Fruit fly (Drosophila melanogaster): ENCODE measurements around the gene Sytbeta.

Gene Sytbeta

DNA sequence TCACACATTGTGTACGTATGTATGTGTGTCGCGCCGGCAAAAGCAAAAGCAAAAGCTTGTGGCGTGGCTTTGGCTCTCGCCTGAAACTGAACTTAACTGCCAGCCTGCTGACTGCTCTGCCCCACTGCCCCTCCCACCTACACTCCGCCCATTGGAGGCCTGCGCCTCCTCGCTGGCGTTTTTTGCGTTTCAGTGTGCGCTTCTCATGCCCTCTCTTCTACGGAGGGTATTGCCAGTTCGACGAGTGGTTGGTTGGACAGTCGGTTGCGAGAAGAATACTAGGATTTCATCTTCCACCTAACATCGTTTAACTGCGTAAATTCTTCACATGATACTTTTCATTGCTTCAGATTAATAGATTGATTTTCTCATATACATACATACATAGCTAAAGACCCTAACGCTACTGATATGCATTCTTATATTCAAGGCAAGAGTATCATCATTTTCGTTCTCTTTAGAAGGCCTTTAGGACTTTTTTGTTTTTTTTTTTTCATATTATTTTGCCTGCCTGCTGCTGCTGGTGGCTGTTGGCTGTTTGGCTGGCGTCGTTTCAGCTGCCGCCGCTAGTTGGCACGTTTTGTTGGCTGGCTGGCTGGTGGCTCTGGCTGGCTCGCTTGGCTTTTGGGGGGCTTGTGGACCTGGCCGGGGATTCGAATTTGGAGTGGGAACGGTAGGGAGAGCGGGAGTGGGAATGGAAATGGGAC, 40.2 kb upstream of the Sytbeta start (continued):
- no peak for TF ChIP-seq Vsx2 (GFP tag; optimal IDR thresholded peaks at IDR 0.05; ENCODE audit: partially characterized antibody)

DNA sequence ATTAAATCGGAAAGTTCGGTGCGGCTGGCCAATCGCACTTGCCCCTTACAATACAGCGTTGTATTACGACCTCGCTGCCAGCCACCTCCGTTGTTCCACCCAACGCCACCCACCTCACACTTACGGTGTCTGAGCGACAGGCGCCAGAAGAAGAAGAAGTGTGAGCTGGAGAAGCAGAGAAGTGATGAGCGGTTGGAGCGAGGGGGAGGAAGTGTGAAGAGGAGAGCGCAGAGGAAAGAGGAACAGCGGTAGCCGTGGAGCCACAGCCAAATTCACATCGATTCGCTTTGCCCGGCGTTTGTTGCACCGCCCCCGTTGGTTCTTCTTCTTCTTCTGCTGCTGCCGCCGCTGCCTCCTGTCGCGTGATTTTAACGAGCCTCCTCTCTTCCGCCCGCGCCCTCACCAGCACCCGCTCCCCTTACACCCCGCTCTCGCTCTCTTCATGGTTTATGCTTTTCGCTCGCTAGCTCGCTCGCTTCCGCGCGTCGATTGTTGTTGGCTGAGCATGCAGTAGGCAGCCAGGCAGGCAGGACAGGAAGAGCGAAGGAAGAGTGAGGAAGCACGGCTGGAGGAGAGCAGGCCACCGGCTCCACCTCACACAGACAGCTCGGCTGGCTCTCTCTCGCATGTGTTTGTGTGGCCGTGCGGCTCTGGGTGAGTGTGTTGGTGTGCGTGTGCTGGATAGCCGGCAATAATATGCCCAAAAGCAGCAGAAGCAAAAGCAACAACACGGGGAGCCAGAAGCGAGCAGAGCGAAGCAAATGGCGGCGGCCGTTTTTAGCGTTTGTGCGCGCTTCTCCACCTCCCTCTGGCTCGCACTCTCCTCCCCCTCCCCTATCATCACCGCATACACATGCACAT, 39.4 kb upstream of the Sytbeta start:
- TF ChIP-seq dsf (GFP tag; optimal IDR thresholded peaks at IDR 0.05; ENCODE audit: borderline replicate concordance) (no peak), Hr78 (GFP tag; optimal IDR thresholded peaks at IDR 0.05) (peak; percentile 0), dl (GFP tag; optimal IDR thresholded peaks at IDR 0.05; ENCODE audit: insufficient read depth in 1 of 2, partially characterized antibody in 2 of 2) (peak in 1 of 2 experiments; percentile 72), pan (optimal IDR thresholded peaks at IDR 0.05) (no peak), HLH106 (tag; optimal IDR thresholded peaks at IDR 0.05) (peak; percentile 53), Jra (GFP tag; optimal IDR thresholded peaks at IDR 0.05) (peak; percentile 21), sage (GFP tag; optimal IDR thresholded peaks at IDR 0.05) (no peak), Hr83 (GFP tag; optimal IDR thresholded peaks at IDR 0.05; ENCODE audit: poor library complexity, severe bottlenecking) (no peak), Mio (GFP tag; optimal IDR thresholded peaks at IDR 0.05) (no peak), h (GFP tag; optimal IDR thresholded peaks at IDR 0.05) (peak; percentile 57), woc (GFP tag; optimal IDR thresholded peaks at IDR 0.05) (no peak), CrebA (GFP tag; optimal IDR thresholded peaks at IDR 0.05; ENCODE audit: borderline replicate concordance) (no peak), Abd-B (GFP tag; optimal IDR thresholded peaks at IDR 0.05) (no peak), ey (GFP tag; optimal IDR thresholded peaks at IDR 0.05) (no peak), rgr (GFP tag; optimal IDR thresholded peaks at IDR 0.05) (no peak), fru (GFP tag; optimal IDR thresholded peaks at IDR 0.05) (peak; percentile 34), OdsH (GFP tag; optimal IDR thresholded peaks at IDR 0.05) (no peak), Myc (optimal IDR thresholded peaks at IDR 0.05) (no peak), Hnf4 (GFP tag; optimal IDR thresholded peaks at IDR 0.05) (no peak), N (GFP tag; optimal IDR thresholded peaks at IDR 0.05) (peak; percentile 22), brk (GFP tag; optimal IDR thresholded peaks at IDR 0.05) (peak; percentile 52), Rel (GFP tag; optimal IDR thresholded peaks at IDR 0.05) (peak; percentile 55), Rel (tag; optimal IDR thresholded peaks at IDR 0.05) (no peak), foxo (GFP tag; optimal IDR thresholded peaks at IDR 0.05) (no peak), usp (GFP tag; optimal IDR thresholded peaks at IDR 0.05) (no peak), psq (GFP tag; optimal IDR thresholded peaks at IDR 0.05) (peak; percentile 95), Dif (GFP tag; optimal IDR thresholded peaks at IDR 0.05; ENCODE audit: partially characterized antibody) (peak; percentile 37), Dfd (GFP tag; optimal IDR thresholded peaks at IDR 0.05) (no peak), jim (GFP tag; optimal IDR thresholded peaks at IDR 0.05) (no peak), sv (GFP tag; optimal IDR thresholded peaks at IDR 0.05) (no peak), CG32264 (GFP tag; optimal IDR thresholded peaks at IDR 0.05) (no peak), Vsx2 (GFP tag; optimal IDR thresholded peaks at IDR 0.05; ENCODE audit: partially characterized antibody) (no peak), tai (GFP tag; optimal IDR thresholded peaks at IDR 0.05) (no peak), br (GFP tag; optimal IDR thresholded peaks at IDR 0.05) (no peak), Sp1 (GFP tag; optimal IDR thresholded peaks at IDR 0.05) (peak; percentile 3)

DNA sequence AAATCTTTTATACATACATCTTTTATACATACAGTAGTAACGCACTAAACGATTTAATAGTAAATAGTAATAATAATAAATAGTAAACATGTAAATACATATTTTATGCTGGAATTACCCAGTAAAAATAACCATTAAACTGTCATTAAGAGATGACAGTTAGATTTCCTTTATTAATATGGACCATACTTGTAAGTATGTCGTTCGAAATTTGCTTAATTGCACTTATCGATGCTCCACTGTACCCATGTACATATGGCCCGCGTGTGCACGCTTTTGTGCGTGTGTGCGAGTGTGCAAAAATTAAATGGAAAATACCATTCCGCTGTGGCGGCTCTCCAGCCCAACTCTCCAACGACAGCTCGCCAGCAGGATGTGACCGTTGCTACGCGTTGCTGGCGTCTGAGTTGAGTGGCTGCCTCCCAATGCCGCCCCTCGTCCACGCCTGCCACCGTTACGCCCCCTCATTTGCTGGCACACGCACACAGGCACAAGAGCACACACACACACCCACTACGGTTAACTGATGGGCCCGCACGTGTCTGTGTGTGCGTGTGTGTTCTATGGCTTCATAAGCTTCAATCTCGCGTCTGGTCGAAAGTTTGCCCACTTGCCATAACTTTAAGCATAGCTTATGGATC, 38.0 kb upstream of the Sytbeta start:
- no peak for TF ChIP-seq Myc (optimal IDR thresholded peaks at IDR 0.05)
- TF ChIP-seq woc (GFP tag; optimal IDR thresholded peaks at IDR 0.05), result peak; percentile 39
- TF ChIP-seq Hr78 (GFP tag; optimal IDR thresholded peaks at IDR 0.05), result no peak
- TF ChIP-seq foxo (GFP tag; optimal IDR thresholded peaks at IDR 0.05), result peak in 1 of 2 experiments; percentile 4
- no peak for TF ChIP-seq OdsH (GFP tag; optimal IDR thresholded peaks at IDR 0.05)
- TF ChIP-seq Mio (GFP tag; optimal IDR thresholded peaks at IDR 0.05), result no peak
- TF ChIP-seq psq (GFP tag; optimal IDR thresholded peaks at IDR 0.05), result peak; percentile 17
- no peak for TF ChIP-seq CG32264 (GFP tag; optimal IDR thresholded peaks at IDR 0.05)
- peak; percentile 40 for TF ChIP-seq HLH106 (tag; optimal IDR thresholded peaks at IDR 0.05)
- no peak for TF ChIP-seq Dfd (GFP tag; optimal IDR thresholded peaks at IDR 0.05)
- TF ChIP-seq h (GFP tag; optimal IDR thresholded peaks at IDR 0.05), result peak; percentile 26

Data from whole organism, wandering third instar larva.